Worm (Caenorhabditis elegans) whole organism, L2 larva: ENCODE results near the gene srz-20.

Experiments used
- ZK546.5 ChIP-seq: sonication (generic microtip); optimal IDR thresholded peaks from 2 replicates; lab custom pipeline; 2017; ENCODE audit warnings: missing biosample characterization, missing genetic modification characterization
- ama-1 ChIP-seq: fragments of 150-350 bp; optimal IDR thresholded peaks from 2 replicates; lab custom pipeline; 2018; ENCODE audit warnings: inconsistent platforms
- blmp-1 ChIP-seq: sonication (generic microtip); optimal IDR thresholded peaks from 2 replicates; lab custom pipeline; 2017; ENCODE audit warnings: missing genetic modification characterization, mild to moderate bottlenecking, missing compliant biosample characterization, antibody characterized with exemption, moderate library complexity; ENCODE audit not compliant: insufficient read depth
- crh-2 ChIP-seq: sonication (generic microtip); optimal IDR thresholded peaks from 2 replicates; lab custom pipeline; 2017; ENCODE audit warnings: missing biosample characterization, missing genetic modification characterization
- elt-1 ChIP-seq: fragments of 150-350 bp; optimal IDR thresholded peaks from 2 replicates; lab custom pipeline; 2014; ENCODE audit warnings: missing biosample characterization, missing genetic modification characterization
- mbf-1 ChIP-seq: sonication (generic microtip); optimal IDR thresholded peaks from 2 replicates; lab custom pipeline; 2017; ENCODE audit warnings: missing biosample characterization, missing genetic modification characterization
- nhr-10 ChIP-seq: sonication (generic microtip); optimal IDR thresholded peaks from 2 replicates; lab custom pipeline; 2017; ENCODE audit warnings: missing biosample characterization, missing genetic modification characterization
- nhr-12 ChIP-seq: fragments of 150-350 bp; optimal IDR thresholded peaks from 2 replicates; lab custom pipeline; 2014; ENCODE audit warnings: missing biosample characterization, missing genetic modification characterization
- nhr-25 ChIP-seq: fragments of 150-350 bp; sonication (generic microtip); optimal IDR thresholded peaks from 3 replicates; lab custom pipeline; 2014; ENCODE audit warnings: missing biosample characterization, missing genetic modification characterization
- sem-4 ChIP-seq: fragments of 150-350 bp; optimal IDR thresholded peaks from 2 replicates; lab custom pipeline; 2014; ENCODE audit warnings: missing biosample characterization, missing genetic modification reagents, missing genetic modification characterization
- zag-1 ChIP-seq: fragments of 150-350 bp; optimal IDR thresholded peaks from 2 replicates; lab custom pipeline; 2014; ENCODE audit warnings: missing biosample characterization, missing genetic modification characterization

DNA sequence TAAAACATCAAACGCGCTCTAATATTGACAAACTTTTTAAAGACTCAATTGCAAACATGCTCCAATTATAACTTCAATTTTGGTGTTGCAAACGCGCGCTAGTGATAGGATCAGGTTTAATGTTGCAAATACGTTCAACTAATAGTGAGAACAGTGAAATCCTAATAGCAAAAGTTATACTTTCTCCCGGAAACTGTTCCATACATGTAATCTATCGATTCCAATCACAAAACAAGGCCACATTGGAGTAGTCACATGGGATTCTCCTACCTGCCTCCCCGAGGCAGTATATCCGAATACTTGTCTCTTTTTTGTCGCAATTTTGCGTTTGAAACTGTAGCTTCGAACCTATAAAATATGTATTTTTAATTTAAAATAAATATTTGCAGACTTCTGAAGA is 45.5 kb upstream of the srz-20 start:
- TF ChIP-seq mbf-1, result no peak
- TF ChIP-seq nhr-25, result no peak
- TF ChIP-seq blmp-1 (tag; lab: Kevin White, UChicago), result no peak
- no peak for TF ChIP-seq elt-1 (tag; lab: Kevin White, UChicago)
- TF ChIP-seq ZK546.5, result no peak
- TF ChIP-seq ama-1 (lab: Kevin White, UChicago), result no peak
- TF ChIP-seq nhr-12 (tag; lab: Kevin White, UChicago), result no peak
- no peak for TF ChIP-seq nhr-10
- TF ChIP-seq crh-2 (tag; lab: Kevin White, UChicago), result no peak
- no peak for TF ChIP-seq zag-1
- no peak for TF ChIP-seq sem-4 (tag; lab: Kevin White, UChicago)
